Worm (Caenorhabditis elegans) whole organism, young adult: ENCODE results near the gene col-83.

Experiments
- B0019.2 ChIP-seq: fragments of 200-800 bp; sonication (Bioruptor generic); conservative IDR thresholded peaks from 2 replicates; pipeline ENCODE4 v1.3.6; 2022; ENCODE audit warnings: missing genetic modification reagents, missing genetic modification characterization, missing compliant biosample characterization
- F55B11.4 ChIP-seq: sonication (generic microtip); optimal IDR thresholded peaks from 2 replicates; lab custom pipeline; 2016; ENCODE audit warnings: missing compliant biosample characterization, missing genetic modification characterization, borderline replicate concordance; ENCODE audit not compliant: insufficient read depth
- F57A8.1 ChIP-seq: fragments of 200-800 bp; sonication (Bioruptor generic); optimal IDR thresholded peaks from 2 replicates; lab custom pipeline; 2018; ENCODE audit warnings: mild to moderate bottlenecking, missing genetic modification characterization, moderate library complexity, missing compliant biosample characterization
- K11D2.4 ChIP-seq: fragments of 200-800 bp; sonication (Bioruptor generic); IDR thresholded peaks from 2 replicates; pipeline ENCODE4 v1.3.6; 2022; ENCODE audit warnings: missing genetic modification reagents, missing genetic modification characterization, missing compliant biosample characterization
- aptf-2 ChIP-seq: fragments of 200-800 bp; sonication (Bioruptor generic); conservative IDR thresholded peaks from 2 replicates; pipeline ENCODE4 v1.3.6; 2022; ENCODE audit warnings: missing genetic modification reagents, missing genetic modification characterization, missing compliant biosample characterization
- atf-7 ChIP-seq: sonication (generic microtip); optimal IDR thresholded peaks from 2 replicates; lab custom pipeline; 2017; ENCODE audit warnings: mild to moderate bottlenecking, missing genetic modification characterization, missing compliant biosample characterization
- attf-3 ChIP-seq: fragments of 200-800 bp; sonication (Bioruptor generic); conservative IDR thresholded peaks from 2 replicates; pipeline ENCODE4 v1.3.6; 2022; ENCODE audit warnings: missing genetic modification reagents, missing genetic modification characterization, missing compliant biosample characterization
- ceh-58 ChIP-seq: fragments of 200-800 bp; sonication (Bioruptor generic); IDR thresholded peaks from 2 replicates; pipeline ENCODE4 v1.3.6; 2022; ENCODE audit warnings: missing genetic modification characterization, missing compliant biosample characterization
- efl-1 ChIP-seq: fragments of 150-350 bp; optimal IDR thresholded peaks from 2 replicates; lab custom pipeline; 2014; ENCODE audit warnings: missing biosample characterization, missing genetic modification reagents, missing genetic modification characterization
- egl-18 ChIP-seq: fragments of 200-800 bp; sonication (Bioruptor generic); IDR thresholded peaks from 2 replicates; pipeline ENCODE4 v1.3.6; 2022; ENCODE audit warnings: missing genetic modification reagents, missing genetic modification characterization, missing compliant biosample characterization
- egrh-3 ChIP-seq: fragments of 200-800 bp; sonication (Bioruptor generic); IDR thresholded peaks from 2 replicates; pipeline ENCODE4 v1.3.6; 2022; ENCODE audit warnings: missing genetic modification reagents, missing genetic modification characterization, missing compliant biosample characterization
- him-1 ChIP-seq: sonication (generic microtip); optimal IDR thresholded peaks from 2 replicates; lab custom pipeline; 2016; ENCODE audit warnings: missing genotype, missing genetic modification reagents, missing genetic modification characterization, missing compliant biosample characterization
- hlh-12 ChIP-seq: sonication (generic microtip); optimal IDR thresholded peaks from 2 replicates; lab custom pipeline; 2016; ENCODE audit warnings: missing genetic modification characterization, missing compliant biosample characterization
- hmg-1.2 ChIP-seq: fragments of 200-800 bp; sonication (Bioruptor generic); IDR thresholded peaks from 2 replicates; pipeline ENCODE4 v1.3.6; 2022; ENCODE audit warnings: missing genetic modification reagents, missing genetic modification characterization, missing compliant biosample characterization
- hrde-1 ChIP-seq: sonication (generic microtip); optimal IDR thresholded peaks from 2 replicates; lab custom pipeline; 2016; ENCODE audit warnings: missing genetic modification characterization, mild to moderate bottlenecking, missing compliant biosample characterization, moderate library complexity, missing genotype, missing genetic modification reagents, borderline replicate concordance
- lin-26 ChIP-seq: fragments of 200-800 bp; sonication (Bioruptor generic); IDR thresholded peaks from 2 replicates; pipeline ENCODE4 v1.3.6; 2022; ENCODE audit warnings: missing genetic modification reagents, missing genetic modification characterization, missing compliant biosample characterization
- lin-54 ChIP-seq: fragments of 200-800 bp; sonication (Bioruptor generic); optimal IDR thresholded peaks from 2 replicates; lab custom pipeline; 2018; ENCODE audit warnings: mild to moderate bottlenecking, missing genetic modification characterization, missing compliant biosample characterization
- lir-1 ChIP-seq: fragments of 200-800 bp; sonication (Bioruptor generic); conservative IDR thresholded peaks from 2 replicates; pipeline ENCODE4 v1.3.6; 2022; ENCODE audit warnings: missing genetic modification reagents, missing genetic modification characterization, missing compliant biosample characterization
- lsl-1 ChIP-seq: fragments of 200-800 bp; sonication (Bioruptor generic); optimal IDR thresholded peaks from 2 replicates; lab custom pipeline; 2018; ENCODE audit warnings: mild to moderate bottlenecking, missing genetic modification characterization, moderate library complexity, missing compliant biosample characterization
- madf-10 ChIP-seq: sonication (generic microtip); optimal IDR thresholded peaks from 2 replicates; lab custom pipeline; 2016; ENCODE audit warnings: mild to moderate bottlenecking, missing genetic modification characterization, missing compliant biosample characterization
- madf-6 ChIP-seq: fragments of 200-800 bp; sonication (Bioruptor generic); IDR thresholded peaks from 2 replicates; pipeline ENCODE4 v1.3.6; 2022; ENCODE audit warnings: missing genetic modification reagents, missing genetic modification characterization, missing compliant biosample characterization
- madf-8 ChIP-seq: fragments of 200-800 bp; sonication (Bioruptor generic); conservative IDR thresholded peaks from 2 replicates; pipeline ENCODE4 v1.3.6; 2022; ENCODE audit warnings: missing genetic modification reagents, missing genetic modification characterization, missing compliant biosample characterization
- mel-28 ChIP-seq: sonication (generic microtip); optimal IDR thresholded peaks from 2 replicates; lab custom pipeline; 2016; ENCODE audit warnings: borderline replicate concordance, mild to moderate bottlenecking, missing genetic modification characterization, missing compliant biosample characterization
- nfya-1 ChIP-seq: sonication (generic microtip); optimal IDR thresholded peaks from 2 replicates; lab custom pipeline; 2017; ENCODE audit warnings: antibody characterized with exemption, missing compliant biosample characterization, missing genetic modification characterization, borderline replicate concordance; ENCODE audit not compliant: insufficient read depth
- nhr-120 ChIP-seq: fragments of 200-800 bp; sonication (Bioruptor generic); IDR thresholded peaks from 2 replicates; pipeline ENCODE4 v1.3.6; 2022; ENCODE audit warnings: missing genetic modification characterization, missing compliant biosample characterization
- nhr-179 ChIP-seq: sonication (generic microtip); optimal IDR thresholded peaks from 2 replicates; lab custom pipeline; 2016; ENCODE audit warnings: mild to moderate bottlenecking, missing genetic modification characterization, missing compliant biosample characterization
- rpc-1 ChIP-seq, 2 experiments: fragments of 150-350 bp in 1 of 2; sonication (generic microtip) in 1 of 2; optimal IDR thresholded peaks; 2 replicates each; lab custom pipeline; 2014 to 2018; ENCODE audit warnings: missing biosample characterization in 1 of 2, missing genetic modification characterization in 1 of 2, missing genetic modification reagents in 1 of 2, missing genotype in 1 of 2
- sdz-38 ChIP-seq: sonication (generic microtip); optimal IDR thresholded peaks from 2 replicates; lab custom pipeline; 2016; ENCODE audit warnings: missing genotype, missing genetic modification characterization, missing compliant biosample characterization
- snpc-3.4 ChIP-seq: sonication (generic microtip); optimal IDR thresholded peaks from 2 replicates; lab custom pipeline; 2017; ENCODE audit warnings: missing genetic modification characterization, mild to moderate bottlenecking, missing compliant biosample characterization, antibody characterized with exemption, moderate library complexity, missing genotype, missing genetic modification reagents
- somi-1 ChIP-seq: fragments of 200-800 bp; sonication (Bioruptor generic); optimal IDR thresholded peaks from 2 replicates; lab custom pipeline; 2018; ENCODE audit warnings: mild to moderate bottlenecking, missing genetic modification characterization, missing compliant biosample characterization
- sptf-2 ChIP-seq: fragments of 200-800 bp; sonication (Bioruptor generic); optimal IDR thresholded peaks from 2 replicates; lab custom pipeline; 2018; ENCODE audit warnings: mild to moderate bottlenecking, missing genetic modification characterization, missing compliant biosample characterization
- tlf-1 ChIP-seq: fragments of 200-800 bp; sonication (Bioruptor generic); optimal IDR thresholded peaks from 2 replicates; lab custom pipeline; 2018; ENCODE audit warnings: mild to moderate bottlenecking, missing genetic modification characterization, missing compliant biosample characterization
- unc-130 ChIP-seq: sonication (generic microtip); optimal IDR thresholded peaks from 2 replicates; lab custom pipeline; 2016; ENCODE audit warnings: missing genetic modification reagents, missing genetic modification characterization, missing compliant biosample characterization
- xnd-1 ChIP-seq: sonication (generic microtip); optimal IDR thresholded peaks from 2 replicates; lab custom pipeline; 2016; ENCODE audit warnings: missing genotype, missing genetic modification reagents, missing genetic modification characterization, missing compliant biosample characterization
- zim-3 ChIP-seq: sonication (generic microtip); optimal IDR thresholded peaks from 2 replicates; lab custom pipeline; 2017; ENCODE audit warnings: mild to moderate bottlenecking, missing genetic modification characterization, moderate library complexity, missing compliant biosample characterization
- ztf-18 ChIP-seq: sonication (generic microtip); optimal IDR thresholded peaks from 2 replicates; lab custom pipeline; 2016; ENCODE audit warnings: missing genotype, mild to moderate bottlenecking, missing genetic modification characterization, missing compliant biosample characterization
- ztf-3 ChIP-seq: fragments of 200-800 bp; sonication (Bioruptor generic); optimal IDR thresholded peaks from 2 replicates; lab custom pipeline; 2018; ENCODE audit warnings: mild to moderate bottlenecking, missing genetic modification characterization, missing compliant biosample characterization

Gene col-83

ce11 chrII:11094431-11094830 is 48.7 kb upstream of the col-83 start (continued):
- no peak for TF ChIP-seq somi-1 (GFP tag; lab: Kevin White, UChicago)
- TF ChIP-seq madf-6 = peak; percentile 56; the same call in 1 of the 2 replicates
- no peak for TF ChIP-seq F57A8.1 (GFP tag; lab: Kevin White, UChicago)
- no peak for TF ChIP-seq madf-8
- TF ChIP-seq him-1 (tag; lab: Kevin White, UChicago) = peak; percentile 2
- no peak for TF ChIP-seq madf-10 (tag; lab: Kevin White, UChicago)
- TF ChIP-seq ceh-58 = no peak
- TF ChIP-seq ztf-18 (tag; lab: Kevin White, UChicago) = no peak
- TF ChIP-seq lin-54 = no peak
- no peak for TF ChIP-seq tlf-1
- no peak for TF ChIP-seq lir-1 (GFP tag; lab: Robert Waterston, UW)
- TF ChIP-seq nhr-179 (tag; lab: Kevin White, UChicago) = no peak

- TF ChIP-seq K11D2.4 = no peak
- no peak for TF ChIP-seq mel-28 (tag; lab: Kevin White, UChicago)
Observed at ce11 chrII:11092413-11092812, 46.6 kb upstream of the col-83 start, which contains the start of gene rpl-42. TSS of gene rpl-42 (plus strand) at chrII:11092713.

- no peak for TF ChIP-seq madf-8
- TF ChIP-seq xnd-1 (tag; lab: Kevin White, UChicago) = no peak
- TF ChIP-seq hrde-1 (tag; lab: Kevin White, UChicago) = no peak
- TF ChIP-seq aptf-2 (GFP tag; lab: Robert Waterston, UW) = no peak
- no peak for TF ChIP-seq efl-1 (GFP tag; lab: Kevin White, UChicago)
- TF ChIP-seq F55B11.4 (tag; lab: Kevin White, UChicago) = no peak
- no peak for TF ChIP-seq zim-3 (tag; lab: Kevin White, UChicago)
- no peak for TF ChIP-seq nhr-120 (GFP tag; lab: Robert Waterston, UW)
- TF ChIP-seq hmg-1.2 = no peak
Observed at ce11 chrII:11091577-11091976, 45.8 kb upstream of the col-83 start.

- no peak for TF ChIP-seq atf-7
- TF ChIP-seq egl-18 (GFP tag; lab: Robert Waterston, UW) = no peak
- no peak for TF ChIP-seq sptf-2
- no peak for TF ChIP-seq lsl-1
- no peak for TF ChIP-seq hlh-12
- TF ChIP-seq snpc-3.4 (tag; lab: Kevin White, UChicago) = no peak
- TF ChIP-seq ztf-18 (tag; lab: Kevin White, UChicago) = no peak
- no peak for TF ChIP-seq nfya-1 (tag; lab: Kevin White, UChicago)
- no peak for TF ChIP-seq lin-26 (GFP tag; lab: Robert Waterston, UW)
- TF ChIP-seq sdz-38 (tag; lab: Kevin White, UChicago) = no peak
- no peak for TF ChIP-seq attf-3 (GFP tag; lab: Robert Waterston, UW)
- TF ChIP-seq B0019.2 = no peak
- TF ChIP-seq egrh-3 (GFP tag; lab: Robert Waterston, UW) = no peak
- TF ChIP-seq rpc-1 (optimal IDR thresholded peaks at IDR 0.05; lab: Kevin White, UChicago) = no peak
- TF ChIP-seq rpc-1 (tag; optimal IDR thresholded peaks at IDR 0.05; lab: Kevin White, UChicago) = no peak
- TF ChIP-seq unc-130 = no peak
- no peak for TF ChIP-seq nhr-120 (GFP tag; lab: Robert Waterston, UW)
- TF ChIP-seq ztf-3 = no peak
- no peak for TF ChIP-seq zim-3 (tag; lab: Kevin White, UChicago)
- no peak for TF ChIP-seq F57A8.1 (GFP tag; lab: Kevin White, UChicago)
Observed at ce11 chrII:11089356-11089755, 43.6 kb upstream of the col-83 start, which contains the start of gene unc-53. TSS of gene unc-53 (minus strand) at chrII:11089456.
